Worm (Caenorhabditis elegans) whole organism, early embryonic: Measurements from ENCODE around the gene F22B5.5.

Experiments used
- ama-1 ChIP-seq: fragments of 150-350 bp; optimal IDR thresholded peaks from 2 replicates; lab custom pipeline; 2014
- hmbx-1 ChIP-seq: sonication (generic microtip); optimal IDR thresholded peaks from 2 replicates; lab custom pipeline; 2016; ENCODE audit warnings: mild to moderate bottlenecking, missing genetic modification characterization, missing compliant biosample characterization

DNA sequence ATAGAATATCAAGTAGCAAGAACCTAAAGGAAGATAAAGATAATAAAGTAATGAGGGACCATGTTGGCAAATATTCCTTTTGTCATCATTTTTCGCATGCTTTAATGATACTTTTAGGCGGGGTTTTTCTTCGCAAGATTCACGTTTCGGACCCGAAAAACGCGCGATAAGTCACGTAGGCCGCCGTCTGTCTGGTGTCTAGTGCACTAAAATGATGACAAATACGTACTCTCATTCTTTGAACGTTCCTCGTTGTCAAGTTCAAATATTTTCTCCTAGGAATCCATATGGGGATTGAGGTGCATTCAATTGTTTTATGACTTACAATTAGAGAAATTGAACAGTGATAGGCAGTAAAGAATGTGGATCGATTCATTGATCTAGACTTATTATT, 29.4 kb upstream of the F22B5.5 start, which contains the start of gene taap-1:
- no peak for TF ChIP-seq hmbx-1 (tag; lab: Kevin White, UChicago)
- no peak for TF ChIP-seq ama-1 (lab: Kevin White, UChicago)
